Fruit fly (Drosophila melanogaster) whole organism, embryonic: ENCODE measurements around the gene Sgs5bis.

Experiments used
- Atf-2 ChIP-seq: fragments of 200-800 bp; sonication (Bioruptor generic); optimal IDR thresholded peaks from 2 replicates; lab custom pipeline; 2016; ENCODE audit warnings: missing biosample characterization, missing genetic modification characterization
- BEAF-32 ChIP-seq: fragments of 200-800 bp; sonication (Bioruptor generic); optimal IDR thresholded peaks from 3 replicates; lab custom pipeline; 2017; ENCODE audit warnings: missing biosample characterization, missing genetic modification characterization, mild to moderate bottlenecking, moderate library complexity, missing genetic modification reagents
- CG11695 ChIP-seq: fragments of 200-800 bp; sonication (Bioruptor generic); IDR thresholded peaks from 3 replicates; pipeline ENCODE4 v1.3.6; 2022; ENCODE audit warnings: missing biosample characterization, missing genetic modification characterization
- CG12659 ChIP-seq: fragments of 200-800 bp; sonication (Bioruptor generic); optimal IDR thresholded peaks from 3 replicates; lab custom pipeline; 2017; ENCODE audit warnings: mild to moderate bottlenecking, missing biosample characterization, missing genetic modification reagents, missing genetic modification characterization
- CG13424 ChIP-seq: fragments of 200-800 bp; sonication (Bioruptor generic); optimal IDR thresholded peaks from 2 replicates; lab custom pipeline; 2019; ENCODE audit warnings: missing biosample characterization, mild to moderate bottlenecking, missing genetic modification characterization, moderate library complexity
- CG14050 ChIP-seq: fragments of 200-800 bp; sonication (Bioruptor generic); IDR thresholded peaks from 3 replicates; pipeline ENCODE4 v1.3.6; 2022; ENCODE audit warnings: missing biosample characterization, missing genetic modification characterization
- CG15269 ChIP-seq: fragments of 200-800 bp; sonication (Bioruptor generic); optimal IDR thresholded peaks from 2 replicates; lab custom pipeline; 2018; ENCODE audit warnings: missing biosample characterization, mild to moderate bottlenecking, missing genetic modification characterization, moderate library complexity
- CG16813 ChIP-seq: fragments of 200-800 bp; sonication (Bioruptor generic); IDR thresholded peaks from 3 replicates; pipeline ENCODE4 v1.3.6; 2022; ENCODE audit warnings: missing biosample characterization, missing genetic modification characterization; ENCODE audit not compliant: partially characterized antibody
- CG18599 ChIP-seq: fragments of 200-800 bp; sonication (Bioruptor generic); optimal IDR thresholded peaks from 3 replicates; lab custom pipeline; 2017; ENCODE audit warnings: missing biosample characterization, missing genetic modification characterization, mild to moderate bottlenecking, moderate library complexity, missing genetic modification reagents
- CG2678 ChIP-seq: fragments of 200-800 bp; sonication (Bioruptor generic); optimal IDR thresholded peaks from 3 replicates; lab custom pipeline; 2019; ENCODE audit warnings: missing biosample characterization, mild to moderate bottlenecking, missing genetic modification characterization, moderate library complexity
- CG43689 ChIP-seq: fragments of 200-800 bp; sonication (Bioruptor generic); IDR thresholded peaks from 2 replicates; pipeline ENCODE4 v1.3.6; 2022; ENCODE audit warnings: missing biosample characterization, missing genetic modification characterization
- CG7839 ChIP-seq: fragments of 200-800 bp; sonication (Bioruptor generic); optimal IDR thresholded peaks from 3 replicates; lab custom pipeline; 2018; ENCODE audit warnings: missing biosample characterization, mild to moderate bottlenecking, missing genetic modification characterization, moderate library complexity
- CoRest ChIP-seq: fragments of 200-800 bp; sonication (Bioruptor generic); optimal IDR thresholded peaks from 3 replicates; lab custom pipeline; 2018; ENCODE audit warnings: missing biosample characterization, mild to moderate bottlenecking, missing genetic modification characterization, moderate library complexity
- D19A ChIP-seq: fragments of 200-800 bp; optimal IDR thresholded peaks from 3 replicates; lab custom pipeline; 2019; ENCODE audit warnings: missing biosample characterization, mild to moderate bottlenecking, missing genetic modification characterization, moderate library complexity
- E2f2 ChIP-seq: fragments of 200-800 bp; sonication (Bioruptor generic); IDR thresholded peaks from 2 replicates; pipeline ENCODE4 v1.3.6; 2022; ENCODE audit warnings: missing biosample characterization, missing genetic modification characterization
- Fer1 ChIP-seq: fragments of 200-800 bp; sonication (Bioruptor generic); optimal IDR thresholded peaks from 2 replicates; lab custom pipeline; 2017; ENCODE audit warnings: missing biosample characterization, mild to moderate bottlenecking, missing genetic modification characterization
- Hsf ChIP-seq: fragments of 200-800 bp; sonication (Bioruptor generic); optimal IDR thresholded peaks from 3 replicates; lab custom pipeline; 2016; ENCODE audit warnings: missing biosample characterization, missing genetic modification characterization
- Lpt ChIP-seq: fragments of >200 bp; optimal IDR thresholded peaks from 2 replicates; lab custom pipeline; 2018; ENCODE audit warnings: missing biosample characterization, missing genetic modification characterization
- Mad ChIP-seq: fragments of 200-800 bp; sonication (Bioruptor generic); optimal IDR thresholded peaks from 2 replicates; lab custom pipeline; 2016; ENCODE audit warnings: missing biosample characterization, missing genetic modification characterization
- Mes4 ChIP-seq: fragments of 200-800 bp; sonication (Bioruptor generic); optimal IDR thresholded peaks from 2 replicates; lab custom pipeline; 2016; ENCODE audit warnings: missing biosample characterization, missing genetic modification characterization
- Mrtf ChIP-seq: fragments of 200-800 bp; sonication (Bioruptor generic); IDR thresholded peaks from 3 replicates; pipeline ENCODE4 v1.3.6; 2022; ENCODE audit warnings: missing biosample characterization, missing genetic modification characterization
- Myb ChIP-seq: fragments of 200-800 bp; sonication (Bioruptor generic); optimal IDR thresholded peaks from 2 replicates; lab custom pipeline; 2016; ENCODE audit warnings: missing biosample characterization, missing genetic modification characterization
- Oli ChIP-seq: fragments of 200-800 bp; sonication (Bioruptor generic); optimal IDR thresholded peaks from 2 replicates; lab custom pipeline; 2018; ENCODE audit warnings: missing biosample characterization, mild to moderate bottlenecking, missing genetic modification characterization, moderate library complexity
- PHDP ChIP-seq: fragments of 200-800 bp; sonication (Bioruptor generic); optimal IDR thresholded peaks from 3 replicates; lab custom pipeline; 2018; ENCODE audit warnings: missing biosample characterization, mild to moderate bottlenecking, missing genetic modification characterization, moderate library complexity
- Ptx1 ChIP-seq: fragments of 200-800 bp; sonication (Bioruptor generic); IDR thresholded peaks from 2 replicates; pipeline ENCODE4 v1.3.6; 2022; ENCODE audit warnings: missing biosample characterization, missing genetic modification characterization
- Sox102F ChIP-seq: fragments of 200-800 bp; sonication (Bioruptor generic); optimal IDR thresholded peaks from 2 replicates; lab custom pipeline; 2018; ENCODE audit warnings: missing biosample characterization, mild to moderate bottlenecking, missing genetic modification characterization, moderate library complexity
- ash1 ChIP-seq: fragments of 200-800 bp; sonication (Bioruptor generic); optimal IDR thresholded peaks from 2 replicates; lab custom pipeline; 2018; ENCODE audit warnings: missing biosample characterization, mild to moderate bottlenecking, missing genetic modification characterization
- bigmax ChIP-seq: fragments of 200-800 bp; sonication (Bioruptor generic); optimal IDR thresholded peaks from 2 replicates; lab custom pipeline; 2018; ENCODE audit warnings: missing biosample characterization, mild to moderate bottlenecking, missing genetic modification characterization
- bsh ChIP-seq, 2 experiments: fragments of 200-800 bp; sonication (Bioruptor generic); optimal IDR thresholded peaks; 2 replicates each; lab custom pipeline; 2017 to 2018; ENCODE audit warnings: mild to moderate bottlenecking in 2 of 2, missing biosample characterization in 2 of 2, missing genetic modification characterization in 2 of 2, moderate library complexity in 1 of 2
- chinmo ChIP-seq: fragments of 200-800 bp; sonication (Bioruptor generic); IDR thresholded peaks from 4 replicates; pipeline ENCODE4 v1.3.6; 2022; ENCODE audit warnings: missing biosample characterization, missing genetic modification characterization; ENCODE audit not compliant: partially characterized antibody
- emc ChIP-seq: fragments of 200-800 bp; sonication (Bioruptor generic); optimal IDR thresholded peaks from 2 replicates; lab custom pipeline; 2016; ENCODE audit warnings: missing biosample characterization, missing genetic modification characterization
- en ChIP-seq: fragments of 200-800 bp; sonication (Bioruptor generic); optimal IDR thresholded peaks from 2 replicates; lab custom pipeline; 2016; ENCODE audit warnings: missing biosample characterization, missing genetic modification characterization
- fd3F ChIP-seq: fragments of 200-800 bp; sonication (Bioruptor generic); optimal IDR thresholded peaks from 2 replicates; lab custom pipeline; 2018; ENCODE audit warnings: missing biosample characterization, mild to moderate bottlenecking, missing genetic modification characterization, moderate library complexity
- gem ChIP-seq: fragments of 200-800 bp; sonication (Bioruptor generic); optimal IDR thresholded peaks from 2 replicates; lab custom pipeline; 2019; ENCODE audit warnings: missing biosample characterization, mild to moderate bottlenecking, missing genetic modification characterization, moderate library complexity
- grau ChIP-seq: fragments of 200-800 bp; optimal IDR thresholded peaks from 3 replicates; lab custom pipeline; 2019; ENCODE audit warnings: missing biosample characterization, mild to moderate bottlenecking, missing genetic modification characterization, moderate library complexity
- jigr1 ChIP-seq: fragments of 200-800 bp; sonication (Bioruptor generic); IDR thresholded peaks from 3 replicates; pipeline ENCODE4 v1.3.6; 2022; ENCODE audit warnings: missing biosample characterization, missing genetic modification characterization
- pan ChIP-seq, 4 experiments: fragments of >200 bp in 3 of 4; fragments of 200-800 bp in 1 of 4; sonication (Bioruptor generic) in 1 of 4; optimal IDR thresholded peaks in 3 of 4; IDR thresholded peaks in 1 of 4; 2 replicates each; pipeline versions ENCODE4 v1.3.6 to Lab custom; 2017 to 2022; ENCODE audit warnings: missing biosample characterization in 2 of 4, missing genetic modification characterization in 2 of 4, mixed read lengths in 1 of 4
- row ChIP-seq: fragments of 200-800 bp; sonication (Bioruptor generic); IDR thresholded peaks from 3 replicates; pipeline ENCODE4 v1.3.6; 2022; ENCODE audit warnings: missing biosample characterization, missing genetic modification characterization
- sens ChIP-seq: fragments of 200-800 bp; sonication (Bioruptor generic); peaks from one replicate; lab custom pipeline; 2016; ENCODE audit warnings: missing biosample characterization, missing genetic modification characterization
- slbo ChIP-seq: fragments of 200-800 bp; sonication (Bioruptor generic); IDR thresholded peaks from 2 replicates; pipeline ENCODE4 v1.3.6; 2022; ENCODE audit warnings: missing biosample characterization, missing genetic modification characterization
- sr ChIP-seq: fragments of 200-800 bp; sonication (Bioruptor generic); IDR thresholded peaks from 3 replicates; pipeline ENCODE4 v1.3.6; 2022; ENCODE audit warnings: missing biosample characterization, missing genetic modification characterization
- tgo ChIP-seq: fragments of 200-800 bp; sonication (Bioruptor generic); IDR thresholded peaks from 3 replicates; pipeline ENCODE4 v1.3.6; 2022; ENCODE audit warnings: missing biosample characterization, missing genetic modification characterization
- unpg ChIP-seq: fragments of 200-800 bp; sonication (Bioruptor generic); optimal IDR thresholded peaks from 3 replicates; lab custom pipeline; 2018; ENCODE audit warnings: missing biosample characterization, mild to moderate bottlenecking, missing genetic modification characterization, moderate library complexity
- usp ChIP-seq: fragments of >200 bp; optimal IDR thresholded peaks from 2 replicates; lab custom pipeline; 2017; ENCODE audit warnings: missing biosample characterization, missing genetic modification characterization

Gene Sgs5bis

DNA sequence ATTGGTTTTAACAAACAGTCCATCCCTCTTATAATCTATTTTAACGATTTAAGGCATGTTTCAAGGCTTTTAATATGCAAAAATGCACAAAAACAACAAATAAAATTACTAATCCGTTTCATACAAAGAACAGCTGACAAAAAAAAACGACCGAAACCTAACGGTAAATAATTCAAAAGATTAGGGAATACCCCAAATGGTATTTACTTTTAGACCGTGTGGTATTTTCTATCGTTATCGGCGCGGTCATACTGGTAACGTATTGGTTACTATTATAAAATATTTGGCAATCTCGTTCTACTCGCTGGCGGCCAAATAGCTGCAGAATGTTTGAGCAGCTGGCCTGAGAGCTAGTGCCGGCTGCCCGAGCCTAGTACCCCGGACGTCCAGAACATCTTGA lies 11.7 kb downstream of the Sgs5bis start, which contains the start of gene sll (continued):
- no peak for TF ChIP-seq CG18599 (GFP tag; lab: Kevin White, UChicago)
- TF ChIP-seq Atf-2 (GFP tag; lab: Kevin White, UChicago): no peak
- TF ChIP-seq E2f2: peak; percentile 29; the same call in 1 of the 2 replicates
- 0 out of 4 replicates have a peak, but pooled peaks have one; percentile 11 for TF ChIP-seq chinmo (GFP tag; lab: Robert Waterston, UW)
- no peak for TF ChIP-seq jigr1 (GFP tag; lab: Robert Waterston, UW)
- peak; percentile 96 for TF ChIP-seq Myb (GFP tag; lab: Kevin White, UChicago)
- TF ChIP-seq sens: peak; percentile 59
- no peak for TF ChIP-seq CG7839 (tag; lab: Kevin White, UChicago)
- 0 out of 3 replicates have a peak, but pooled peaks have one; percentile 21 for TF ChIP-seq CG16813
- TF ChIP-seq BEAF-32: peak; percentile 42

DNA sequence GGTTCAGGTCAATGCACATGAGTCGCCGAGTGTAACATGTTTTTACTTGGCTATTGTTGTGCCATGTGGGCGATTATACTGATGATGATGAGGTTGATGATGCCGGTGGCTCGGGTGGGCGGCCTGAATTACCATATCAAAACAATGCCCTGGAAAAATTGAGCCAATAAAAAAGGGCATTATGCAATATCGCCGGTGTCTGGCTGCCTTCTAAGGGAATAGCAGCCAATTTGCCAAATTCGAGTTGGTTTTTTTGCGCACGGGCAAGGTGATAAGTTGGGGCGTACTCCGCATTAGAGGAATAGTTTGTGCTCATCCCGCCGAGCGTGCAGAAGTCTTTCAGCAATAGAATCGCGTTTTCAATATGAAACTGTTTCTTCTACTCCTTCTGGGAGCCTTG lies 14.9 kb downstream of the Sgs5bis start, which contains the start of gene CG14329:
TSS of gene CG14329 (plus strand) at position 301 of the 400 bp plus-strand sequence.
- TF ChIP-seq sens (no peak), sr (GFP tag; lab: Robert Waterston, UW) (0 out of 3 replicates have a peak, but pooled peaks have one; percentile 22), en (GFP tag; lab: Kevin White, UChicago) (no peak), bsh (GFP tag; optimal IDR thresholded peaks at IDR 0.05; lab: Kevin White, UChicago) (no peak), CG43689 (GFP tag; lab: Robert Waterston, UW) (no peak)

DNA sequence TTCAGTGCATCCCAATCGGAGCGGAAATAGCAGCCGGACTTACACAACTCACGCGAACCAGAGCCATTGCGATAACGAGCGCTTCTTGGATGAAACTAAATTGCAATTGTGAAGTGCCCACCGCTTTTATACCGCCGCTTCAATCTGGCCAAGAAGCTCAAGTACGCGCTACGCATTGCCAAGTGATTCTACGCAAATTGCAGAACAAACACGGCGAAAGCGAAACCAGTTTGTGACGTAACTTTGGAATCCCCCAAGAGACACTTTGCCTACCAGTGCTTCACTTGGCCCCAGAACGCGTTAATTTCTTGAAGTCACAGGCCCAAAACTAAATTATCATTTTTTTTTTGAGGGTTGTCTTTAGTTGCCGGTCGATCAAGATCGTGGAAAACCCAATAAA lies 17.2 kb downstream of the Sgs5bis start, which contains the start of gene Edg91:
TSS of gene Edg91 (minus strand) at position 101 of the 400 bp plus-strand sequence.
- TF ChIP-seq chinmo (GFP tag; lab: Robert Waterston, UW): peak; percentile 65; the same call in 1 of the 4 replicates
- no peak for TF ChIP-seq ash1 (GFP tag; lab: Kevin White, UChicago)

DNA sequence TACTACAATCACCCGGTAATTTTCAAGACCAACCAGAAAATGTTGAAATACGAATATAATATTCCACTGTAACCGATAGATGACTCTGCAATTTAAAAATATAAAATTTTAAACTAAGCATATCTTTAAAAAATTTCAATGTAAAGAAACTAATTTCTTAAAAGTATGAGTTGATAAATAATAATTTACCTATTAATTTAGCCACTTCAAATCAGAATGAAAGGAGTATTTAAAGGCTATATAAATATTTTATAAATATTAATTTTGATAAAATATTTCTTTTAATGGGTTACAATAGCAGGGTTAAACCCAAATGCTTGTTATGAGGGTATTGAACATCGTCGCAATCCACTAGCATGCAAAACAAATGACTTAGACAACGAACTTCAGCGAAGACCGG lies 17.6 kb downstream of the Sgs5bis start:
- TF ChIP-seq tgo (GFP tag; lab: Robert Waterston, UW) (peak; percentile 25; the same call in 1 of the 3 replicates), emc (no peak), slbo (GFP tag; lab: Robert Waterston, UW) (peak; percentile 9; the same call in 1 of the 2 replicates), row (GFP tag; lab: Robert Waterston, UW) (peak; percentile 25; the same call in 1 of the 3 replicates), Hsf (no peak), gem (tag; lab: Kevin White, UChicago) (peak; percentile 66), Mes4 (GFP tag; lab: Kevin White, UChicago) (no peak), Ptx1 (GFP tag; lab: Robert Waterston, UW) (peak; percentile 48), bigmax (GFP tag; lab: Kevin White, UChicago) (no peak), CG2678 (tag; lab: Kevin White, UChicago) (peak; percentile 17), CG15269 (tag; lab: Kevin White, UChicago) (peak; percentile 61), usp (GFP tag; lab: Kevin White, UChicago) (no peak), Lpt (GFP tag; lab: Kevin White, UChicago) (no peak), grau (tag; lab: Kevin White, UChicago) (peak; percentile 45), CoRest (tag; lab: Kevin White, UChicago) (peak; percentile 53), Oli (peak; percentile 20), Sox102F (GFP tag; lab: Kevin White, UChicago) (peak; percentile 10), Mad (GFP tag; lab: Kevin White, UChicago) (no peak), Fer1 (GFP tag; lab: Kevin White, UChicago) (no peak), PHDP (tag; lab: Kevin White, UChicago) (peak; percentile 11), Mrtf (no peak), CG11695 (GFP tag; lab: Robert Waterston, UW) (0 out of 3 replicates have a peak, but pooled peaks have one; percentile 42), fd3F (GFP tag; lab: Kevin White, UChicago) (peak; percentile 44), CG14050 (no peak), CG12659 (GFP tag; lab: Kevin White, UChicago) (peak; percentile 19), CG13424 (tag; lab: Kevin White, UChicago) (peak; percentile 49), unpg (GFP tag; lab: Kevin White, UChicago) (peak; percentile 9), D19A (tag; lab: Kevin White, UChicago) (peak; percentile 39), pan (optimal IDR thresholded peaks at IDR 0.05; lab: Kevin White, UChicago) (no peak), pan (GFP tag; optimal IDR thresholded peaks at IDR 0.05 in 1 of 2, IDR thresholded peaks at IDR 0.05 in 1 of 2) (peak in 1 of 2 experiments; percentile 39), CG7839 (tag; lab: Kevin White, UChicago) (peak; percentile 36)
